Worm (Caenorhabditis elegans) whole organism, L4/young adult: ENCODE results near the gene hal-3.

Experiments
- W03F9.2 ChIP-seq: fragments of 150-350 bp; optimal IDR thresholded peaks from 2 replicates; lab custom pipeline; 2014; ENCODE audit warnings: missing biosample characterization, missing genetic modification characterization
- him-1 ChIP-seq: sonication (generic microtip); optimal IDR thresholded peaks from 2 replicates; lab custom pipeline; 2016; ENCODE audit warnings: missing genotype, missing genetic modification reagents, missing genetic modification characterization, missing compliant biosample characterization

- TF ChIP-seq W03F9.2 (tag; lab: Kevin White, UChicago), result peak; percentile 29
- no peak for TF ChIP-seq him-1 (tag; lab: Kevin White, UChicago)
Observed at ce11 chrII:9601069-9601468, 15.9 kb downstream of the hal-3 start.
